Fruit fly (Drosophila melanogaster) whole organism, adult: ENCODE data around the gene frj.

Experiments
- CG11617 ChIP-seq: fragments of 200-800 bp; sonication (Bioruptor generic); optimal IDR thresholded peaks from 2 replicates; lab custom pipeline; 2017; ENCODE audit warnings: mild to moderate bottlenecking, missing biosample characterization, missing genetic modification reagents, missing genetic modification characterization
- CG1620 ChIP-seq: fragments of 200-800 bp; sonication (Bioruptor generic); optimal IDR thresholded peaks from 2 replicates; lab custom pipeline; 2016; ENCODE audit warnings: missing biosample characterization, missing genetic modification characterization
- CG5204 ChIP-seq: fragments of 200-800 bp; sonication (Bioruptor generic); optimal IDR thresholded peaks from 2 replicates; lab custom pipeline; 2016; ENCODE audit warnings: missing biosample characterization, missing genetic modification characterization
- CG7045 ChIP-seq: fragments of 200-800 bp; sonication (Bioruptor generic); optimal IDR thresholded peaks from 2 replicates; lab custom pipeline; 2017; ENCODE audit warnings: missing biosample characterization, mild to moderate bottlenecking, missing genetic modification characterization
- CG7101 ChIP-seq: fragments of 200-800 bp; sonication (Bioruptor generic); optimal IDR thresholded peaks from 2 replicates; lab custom pipeline; 2018; ENCODE audit warnings: missing biosample characterization, mild to moderate bottlenecking, missing genetic modification characterization, moderate library complexity
- Crg-1 ChIP-seq: fragments of 200-800 bp; sonication (Bioruptor generic); optimal IDR thresholded peaks from 2 replicates; lab custom pipeline; 2016; ENCODE audit warnings: missing biosample characterization, missing genetic modification characterization
- Hr96 ChIP-seq: fragments of 200-800 bp; sonication (Bioruptor generic); optimal IDR thresholded peaks from 2 replicates; lab custom pipeline; 2016; ENCODE audit warnings: missing biosample characterization, missing genetic modification characterization
- bab1 ChIP-seq: fragments of 200-800 bp; sonication (Bioruptor generic); optimal IDR thresholded peaks from 3 replicates; lab custom pipeline; 2019; ENCODE audit warnings: missing biosample characterization, mild to moderate bottlenecking, missing genetic modification characterization, moderate library complexity
- cic ChIP-seq: fragments of 200-800 bp; sonication (Bioruptor generic); optimal IDR thresholded peaks from 2 replicates; lab custom pipeline; 2017; ENCODE audit warnings: missing biosample characterization, mild to moderate bottlenecking, missing genetic modification characterization, moderate library complexity
- kay ChIP-seq: fragments of 200-800 bp; sonication (Bioruptor generic); peaks from one replicate; lab custom pipeline; 2016; ENCODE audit warnings: missing biosample characterization, missing genetic modification characterization, borderline replicate concordance
- ovo ChIP-seq: fragments of 200-800 bp; sonication (Bioruptor generic); optimal IDR thresholded peaks from 2 replicates; lab custom pipeline; 2016; ENCODE audit warnings: missing biosample characterization, missing genetic modification characterization
- tj ChIP-seq: fragments of 200-800 bp; sonication (Bioruptor generic); optimal IDR thresholded peaks from 3 replicates; lab custom pipeline; 2017; ENCODE audit warnings: missing biosample characterization, mild to moderate bottlenecking, missing genetic modification characterization, moderate library complexity
- toe ChIP-seq: fragments of 200-800 bp; sonication (Bioruptor generic); optimal IDR thresholded peaks from 2 replicates; lab custom pipeline; 2016; ENCODE audit warnings: missing biosample characterization, missing genetic modification characterization

- TF ChIP-seq cic (GFP tag; lab: Kevin White, UChicago) (no peak), bab1 (no peak), tj (GFP tag; lab: Kevin White, UChicago) (no peak), Crg-1 (GFP tag; lab: Kevin White, UChicago) (no peak), CG1620 (no peak), CG11617 (no peak), kay (no peak), toe (GFP tag; lab: Kevin White, UChicago) (no peak), CG7045 (GFP tag; lab: Kevin White, UChicago) (no peak), CG7101 (tag; lab: Kevin White, UChicago) (no peak), Hr96 (no peak), CG5204 (GFP tag; lab: Kevin White, UChicago) (no peak), ovo (GFP tag; lab: Kevin White, UChicago) (no peak)
Measured at dm6 chr2L:6463392-6463791, 7.5 kb downstream of the frj start.
